Fruit fly (Drosophila melanogaster): Measurements from ENCODE around the gene pum.

pum gene

dm6 chr3R:9245576-9246200, 8.2 kb upstream of the pum start, which contains the start of gene Vps15 (continued):
- TF ChIP-seq Hey (tag; optimal IDR thresholded peaks at IDR 0.05) (no peak), MBD-R2 (GFP tag; IDR thresholded peaks at IDR 0.05) (peak; percentile 73), CG33213 (GFP tag; optimal IDR thresholded peaks at IDR 0.05) (peak; percentile 32), row (GFP tag; IDR thresholded peaks at IDR 0.05) (peak; percentile 89), ac (GFP tag; optimal IDR thresholded peaks at IDR 0.05) (no peak), otp (GFP tag; IDR thresholded peaks at IDR 0.05) (no peak; the same call in 2 of the 3 replicates), CG2889 (GFP tag; IDR thresholded peaks at IDR 0.05) (peak; percentile 89), MESR4 (GFP tag; optimal IDR thresholded peaks at IDR 0.05) (peak; percentile 73), CG12744 (GFP tag; optimal IDR thresholded peaks at IDR 0.05) (peak; percentile 60), CG16815 (GFP tag; optimal IDR thresholded peaks at IDR 0.05) (peak; percentile 15), croc (GFP tag; conservative IDR thresholded peaks at IDR 0.05) (no peak; the same call in 2 of the 3 replicates), CG2116 (GFP tag; optimal IDR thresholded peaks at IDR 0.05) (peak; percentile 94), Lhr (GFP tag; optimal IDR thresholded peaks at IDR 0.05) (peak; percentile 19), luna (GFP tag; optimal IDR thresholded peaks at IDR 0.05) (peak; percentile 24), Dll (GFP tag; IDR thresholded peaks at IDR 0.05; ENCODE audit: partially characterized antibody) (peak; percentile 97), CG6654 (GFP tag; optimal IDR thresholded peaks at IDR 0.05) (no peak), crol (GFP tag; IDR thresholded peaks at IDR 0.05) (no peak), CG4820 (GFP tag; optimal IDR thresholded peaks at IDR 0.05) (peak; percentile 69), Jarid2 (GFP tag; optimal IDR thresholded peaks at IDR 0.05) (no peak), gro (GFP tag; optimal IDR thresholded peaks at IDR 0.05) (peak; percentile 45), gsb (GFP tag; IDR thresholded peaks at IDR 0.05) (no peak), org-1 (GFP tag; optimal IDR thresholded peaks at IDR 0.05) (peak; percentile 4), eve (GFP tag; optimal IDR thresholded peaks at IDR 0.05) (no peak), CTCF (GFP tag; optimal IDR thresholded peaks at IDR 0.05) (no peak), CG43689 (GFP tag; IDR thresholded peaks at IDR 0.05) (peak; percentile 32; the same call in 1 of the 2 replicates), CG5953 (GFP tag; IDR thresholded peaks at IDR 0.05) (0 out of 2 replicates have a peak, but pooled peaks have one; percentile 6), CG17568 (GFP tag; optimal IDR thresholded peaks at IDR 0.05) (peak; percentile 61), Aef1 (GFP tag; IDR thresholded peaks at IDR 0.05) (peak; percentile 65; the same call in 2 of the 3 replicates), ind (GFP tag; optimal IDR thresholded peaks at IDR 0.05) (peak; percentile 78), en (GFP tag; optimal IDR thresholded peaks at IDR 0.05) (no peak), zf30C (GFP tag; optimal IDR thresholded peaks at IDR 0.05) (no peak), ab (GFP tag; optimal IDR thresholded peaks at IDR 0.05) (no peak), CG34224 (GFP tag; IDR thresholded peaks at IDR 0.05; ENCODE audit: partially characterized antibody) (peak; percentile 95), CG12769 (tag; optimal IDR thresholded peaks at IDR 0.05) (peak; percentile 65), D19A (tag; optimal IDR thresholded peaks at IDR 0.05) (peak; percentile 75), pum (GFP tag; optimal IDR thresholded peaks at IDR 0.05) (peak; percentile 67), Fer1 (GFP tag; optimal IDR thresholded peaks at IDR 0.05) (peak; percentile 85), CG3163 (GFP tag; optimal IDR thresholded peaks at IDR 0.05) (no peak), Mes4 (GFP tag; optimal IDR thresholded peaks at IDR 0.05) (peak; percentile 68), CG10959 (GFP tag; IDR thresholded peaks at IDR 0.05) (no peak), ro (GFP tag; IDR thresholded peaks at IDR 0.05) (no peak), CG4328 (GFP tag; optimal IDR thresholded peaks at IDR 0.05) (peak; percentile 2), HLH4C (GFP tag; IDR thresholded peaks at IDR 0.05; ENCODE audit: partially characterized antibody) (peak; percentile 96), HLHmδ (GFP tag; optimal IDR thresholded peaks at IDR 0.05) (no peak), ranshi (GFP tag; IDR thresholded peaks at IDR 0.05) (peak; percentile 64), NC2β (GFP tag; optimal IDR thresholded peaks at IDR 0.05) (peak; percentile 50), mirr (GFP tag; optimal IDR thresholded peaks at IDR 0.05) (no peak), CG30020 (tag; optimal IDR thresholded peaks at IDR 0.05) (peak; percentile 57), slou (GFP tag; optimal IDR thresholded peaks at IDR 0.05) (peak; percentile 5), CG17361 (GFP tag; IDR thresholded peaks at IDR 0.05) (peak; percentile 73), Kr (GFP tag; optimal IDR thresholded peaks at IDR 0.05) (no peak)
